Worm (Caenorhabditis elegans) whole organism, midembryonic: ENCODE measurements around the gene B0244.5.

Experiments
- tab-1 ChIP-seq: fragments of 200-800 bp; sonication (Bioruptor generic); IDR thresholded peaks from 2 replicates; pipeline ENCODE4 v1.3.6; 2022; ENCODE audit warnings: missing genetic modification characterization, missing compliant biosample characterization
- ztf-23 ChIP-seq: fragments of 200-800 bp; sonication (Bioruptor generic); IDR thresholded peaks from 2 replicates; pipeline ENCODE4 v1.3.6; 2022; ENCODE audit warnings: missing genetic modification reagents, missing genetic modification characterization, missing compliant biosample characterization
- ztf-29 ChIP-seq: fragments of 200-800 bp; sonication (Bioruptor generic); IDR thresholded peaks from 2 replicates; pipeline ENCODE4 v1.3.6; 2022; ENCODE audit warnings: missing genetic modification reagents, missing genetic modification characterization, missing compliant biosample characterization

DNA sequence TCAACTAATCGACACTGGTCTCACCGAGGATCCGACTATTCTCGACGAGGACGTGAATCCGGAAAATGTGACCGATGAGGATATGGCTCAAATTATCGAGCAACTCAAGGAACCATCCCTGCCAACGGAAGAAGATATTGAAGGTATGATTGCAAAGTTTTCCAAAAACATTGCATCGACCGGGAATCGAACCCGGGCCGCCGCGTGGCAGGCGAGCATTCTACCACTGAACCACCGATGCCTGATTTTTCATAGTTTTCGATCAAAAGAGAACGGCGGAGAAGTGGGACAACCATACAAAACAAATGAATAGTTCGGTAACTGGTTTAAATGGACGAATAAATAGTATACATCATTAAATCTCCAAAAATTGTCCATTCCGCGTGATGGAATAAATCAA, 17.2 kb downstream of the B0244.5 start:
- TF ChIP-seq tab-1 (GFP tag; lab: Robert Waterston, UW) (no peak), ztf-23 (GFP tag; lab: Robert Waterston, UW) (no peak), ztf-29 (GFP tag; lab: Robert Waterston, UW) (no peak)
